Worm (Caenorhabditis elegans) whole organism, mixed stage, embryonic: ENCODE data around the gene Y7A5A.8.
A peak's percentile ranks its signal among the peaks of the same experiment; 100 is the strongest.

Experiments used
- M03D4.4 ChIP-seq: sonication (generic microtip); optimal IDR thresholded peaks from 2 replicates; lab custom pipeline; 2017; ENCODE audit warnings: mild to moderate bottlenecking, missing genetic modification characterization, missing compliant biosample characterization
- blmp-1 ChIP-seq: fragments of 150-350 bp; optimal IDR thresholded peaks from 2 replicates; lab custom pipeline; 2014; ENCODE audit warnings: missing biosample characterization, missing genetic modification characterization
- drap-1 ChIP-seq: fragments of 200-800 bp; sonication (Bioruptor generic); optimal IDR thresholded peaks from 3 replicates; lab custom pipeline; 2018; ENCODE audit warnings: mild to moderate bottlenecking, missing genetic modification characterization, missing compliant biosample characterization
- elt-1 ChIP-seq: sonication (generic microtip); optimal IDR thresholded peaks from 2 replicates; lab custom pipeline; 2017; ENCODE audit warnings: missing genetic modification characterization, mild to moderate bottlenecking, missing compliant biosample characterization, antibody characterized with exemption, moderate library complexity, borderline replicate concordance; ENCODE audit not compliant: insufficient read depth
- flh-1 ChIP-seq: fragments of 200-800 bp; sonication (Bioruptor generic); optimal IDR thresholded peaks from 2 replicates; lab custom pipeline; 2018; ENCODE audit warnings: mild to moderate bottlenecking, missing genetic modification characterization, moderate library complexity, missing compliant biosample characterization
- ham-2 ChIP-seq: fragments of 200-800 bp; sonication (Bioruptor generic); optimal IDR thresholded peaks from 2 replicates; lab custom pipeline; 2018; ENCODE audit warnings: mild to moderate bottlenecking, missing genetic modification characterization, missing compliant biosample characterization
- lin-13 ChIP-seq: fragments of 150-350 bp; optimal IDR thresholded peaks from 2 replicates; lab custom pipeline; 2014; ENCODE audit warnings: missing biosample characterization, missing genetic modification characterization
- lsy-2 ChIP-seq: fragments of 150-350 bp; optimal IDR thresholded peaks from 2 replicates; lab custom pipeline; 2014; ENCODE audit warnings: missing biosample characterization, missing genetic modification characterization
- mab-5 ChIP-seq: fragments of 150-350 bp; optimal IDR thresholded peaks from 2 replicates; lab custom pipeline; 2014; ENCODE audit warnings: missing biosample characterization, missing genetic modification characterization
- mep-1 ChIP-seq: fragments of 150-350 bp; optimal IDR thresholded peaks from 2 replicates; lab custom pipeline; 2017; ENCODE audit warnings: missing biosample characterization, missing genetic modification reagents, missing genetic modification characterization, inconsistent platforms
- mls-2 ChIP-seq: sonication (generic microtip); optimal IDR thresholded peaks from 2 replicates; lab custom pipeline; 2016; ENCODE audit warnings: mild to moderate bottlenecking, missing genetic modification characterization, moderate library complexity, missing compliant biosample characterization
- nhr-12 ChIP-seq: fragments of 150-350 bp; optimal IDR thresholded peaks from 2 replicates; lab custom pipeline; 2014; ENCODE audit warnings: missing biosample characterization, missing genetic modification characterization
- nhr-2 ChIP-seq: fragments of 150-350 bp; optimal IDR thresholded peaks from 2 replicates; lab custom pipeline; 2014; ENCODE audit warnings: missing biosample characterization, missing genetic modification characterization
- nhr-28 ChIP-seq: fragments of 150-350 bp; optimal IDR thresholded peaks from 2 replicates; lab custom pipeline; 2014; ENCODE audit warnings: missing biosample characterization, missing genetic modification characterization
- nhr-76 ChIP-seq: sonication (generic microtip); optimal IDR thresholded peaks from 2 replicates; lab custom pipeline; 2017; ENCODE audit warnings: missing biosample characterization, missing genetic modification characterization
- pha-4 ChIP-seq: fragments of 150-350 bp; optimal IDR thresholded peaks from 2 replicates; lab custom pipeline; 2018; ENCODE audit warnings: missing biosample characterization, missing genetic modification reagents, missing genetic modification characterization
- sem-2 ChIP-seq: fragments of 200-800 bp; sonication (Bioruptor generic); optimal IDR thresholded peaks from 2 replicates; lab custom pipeline; 2018; ENCODE audit warnings: mild to moderate bottlenecking, missing genetic modification characterization, missing compliant biosample characterization
- snpc-4 ChIP-seq: fragments of 150-350 bp; optimal IDR thresholded peaks from 2 replicates; lab custom pipeline; 2014; ENCODE audit warnings: missing biosample characterization, missing genetic modification characterization
- sptf-1 ChIP-seq: sonication (generic microtip); optimal IDR thresholded peaks from 2 replicates; lab custom pipeline; 2017; ENCODE audit warnings: mild to moderate bottlenecking, missing genetic modification characterization, moderate library complexity, missing compliant biosample characterization
- tbx-8 ChIP-seq: fragments of 200-800 bp; sonication (Bioruptor generic); optimal IDR thresholded peaks from 2 replicates; lab custom pipeline; 2018; ENCODE audit warnings: mild to moderate bottlenecking, missing genetic modification characterization, moderate library complexity, missing compliant biosample characterization
- unc-62 ChIP-seq: fragments of 150-350 bp; optimal IDR thresholded peaks from 2 replicates; lab custom pipeline; 2014; ENCODE audit warnings: missing biosample characterization, missing genetic modification reagents, missing genetic modification characterization
- ztf-11 ChIP-seq: fragments of 150-350 bp; optimal IDR thresholded peaks from 2 replicates; lab custom pipeline; 2014; ENCODE audit warnings: missing biosample characterization, missing genetic modification characterization

Gene Y7A5A.8

DNA sequence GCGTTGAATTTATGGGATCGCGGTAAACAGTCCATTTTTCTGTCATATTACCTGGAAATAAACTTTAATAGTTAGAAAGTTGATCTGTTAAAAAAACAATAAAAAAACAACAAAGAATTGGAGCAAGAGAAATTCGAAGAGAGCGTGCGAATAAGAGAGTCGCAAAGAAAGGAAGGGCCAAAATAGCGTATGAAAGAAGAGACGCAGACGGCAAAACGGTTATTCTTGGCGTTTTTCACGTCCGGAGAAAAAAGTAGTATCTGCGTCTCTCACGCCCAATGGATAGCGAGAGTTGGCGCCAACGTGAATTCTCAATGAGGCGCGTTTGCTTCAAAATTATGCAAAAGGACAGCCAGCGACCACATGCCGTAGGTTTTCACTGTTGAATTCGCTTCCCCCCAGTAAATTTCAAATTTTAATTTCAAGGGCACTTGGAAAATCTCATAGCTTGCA is 38.3 kb downstream of the Y7A5A.8 start, which contains the start of gene F53H4.6:
Gene F53H4.6 (minus strand): TSS at position 51 of the 453 bp plus-strand sequence.
- no peak for TF ChIP-seq M03D4.4
- TF ChIP-seq mab-5: no peak
- peak; percentile 9 for TF ChIP-seq lsy-2 (tag; lab: Kevin White, UChicago)
- peak; percentile 30 for TF ChIP-seq mls-2 (tag; lab: Kevin White, UChicago)

DNA sequence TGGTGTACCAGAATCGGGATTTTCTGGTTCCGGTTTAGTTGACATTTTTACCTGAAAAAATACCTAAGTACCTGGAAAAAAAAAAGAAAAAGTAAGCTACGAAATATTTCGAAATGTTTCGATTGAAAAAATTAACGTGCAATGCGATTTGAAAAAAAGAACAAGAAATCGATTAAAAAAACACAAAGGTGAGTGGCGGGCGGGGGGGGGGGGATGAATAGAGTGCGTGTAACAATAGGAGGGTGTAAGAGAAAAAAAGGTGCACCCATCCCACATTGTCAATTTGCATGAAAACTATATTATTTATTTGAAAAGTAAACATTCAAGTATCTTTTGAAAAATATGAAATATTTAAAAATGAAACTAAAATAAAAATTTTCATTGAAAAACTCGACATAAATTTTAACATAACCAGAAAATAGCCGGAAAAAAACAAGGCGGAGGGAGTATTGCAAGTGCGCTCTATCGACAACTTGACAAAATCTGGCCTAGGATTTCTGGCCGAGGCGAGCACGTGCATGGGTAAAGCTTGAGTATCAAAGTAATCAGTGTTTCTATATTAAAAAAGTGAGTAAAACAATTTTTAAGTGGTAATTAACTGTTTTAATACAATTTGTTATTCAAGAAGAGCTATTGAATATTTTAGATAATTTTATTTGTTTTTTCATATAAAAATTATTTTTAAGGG is 43.7 kb downstream of the Y7A5A.8 start, which contains the start of the genes csb-1 and F53H4.4:
Gene csb-1 (minus strand): TSS at position 51 of the 688 bp plus-strand sequence.
Gene F53H4.4 (plus strand): TSS at position 520 of the 688 bp plus-strand sequence.
- TF ChIP-seq lsy-2 (tag; lab: Kevin White, UChicago) (peak; percentile 16), nhr-12 (tag; lab: Kevin White, UChicago) (no peak), lin-13 (tag; lab: Kevin White, UChicago) (peak; percentile 37), mep-1 (tag; lab: Kevin White, UChicago) (peak; percentile 84), sptf-1 (tag; lab: Kevin White, UChicago) (peak; percentile 11), elt-1 (no peak)

DNA sequence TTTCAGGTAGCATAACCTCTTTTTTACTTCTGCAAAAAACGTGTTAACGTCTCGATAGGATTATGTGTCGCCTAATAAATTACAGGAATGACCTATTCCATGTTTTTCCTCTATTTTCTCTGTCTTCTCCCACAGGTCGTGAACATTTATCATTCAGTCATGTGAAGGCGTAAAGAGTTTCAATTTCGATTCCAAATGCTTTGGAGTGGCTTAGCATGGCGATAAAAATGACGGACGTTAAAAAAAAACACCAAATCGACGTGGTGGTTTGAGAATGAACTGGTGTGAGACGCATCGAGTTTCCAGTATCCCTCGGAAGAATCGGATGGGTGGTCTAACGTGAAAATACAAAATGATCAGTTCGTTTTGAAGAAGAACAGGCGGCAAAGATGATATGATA is 47.3 kb downstream of the Y7A5A.8 start:
- TF ChIP-seq lin-13 (tag; lab: Kevin White, UChicago): no peak
- no peak for TF ChIP-seq nhr-12 (tag; lab: Kevin White, UChicago)
- no peak for TF ChIP-seq ztf-11
- no peak for TF ChIP-seq sem-2 (GFP tag; lab: Kevin White, UChicago)
- TF ChIP-seq pha-4: no peak
- no peak for TF ChIP-seq mep-1 (tag; lab: Kevin White, UChicago)
- TF ChIP-seq blmp-1: no peak
- no peak for TF ChIP-seq nhr-28 (tag; lab: Kevin White, UChicago)
- no peak for TF ChIP-seq flh-1
- no peak for TF ChIP-seq nhr-76 (tag; lab: Kevin White, UChicago)
- TF ChIP-seq tbx-8: no peak
- TF ChIP-seq unc-62 (GFP tag; lab: Kevin White, UChicago): no peak
- no peak for TF ChIP-seq snpc-4 (tag; lab: Kevin White, UChicago)
- no peak for TF ChIP-seq nhr-2 (tag; lab: Kevin White, UChicago)
- TF ChIP-seq drap-1 (GFP tag; lab: Kevin White, UChicago): no peak
- TF ChIP-seq ham-2: no peak
